Fruit fly (Drosophila melanogaster) whole organism, pupa: ENCODE results near the gene Inx5.

ENCODE experiments used
- CG10348 ChIP-seq: fragments of 200-800 bp; sonication (Bioruptor generic); IDR thresholded peaks from 2 replicates; pipeline ENCODE4 v1.3.6; 2022; ENCODE audit warnings: missing biosample characterization, missing genetic modification characterization
- CG12605 ChIP-seq: fragments of 200-800 bp; sonication (Bioruptor generic); IDR thresholded peaks from 2 replicates; pipeline ENCODE4 v1.3.6; 2022; ENCODE audit warnings: missing biosample characterization, missing genetic modification characterization
- CG14655 ChIP-seq: fragments of 200-800 bp; sonication (Bioruptor generic); optimal IDR thresholded peaks from 3 replicates; lab custom pipeline; 2017; ENCODE audit warnings: mild to moderate bottlenecking, missing biosample characterization, missing genetic modification reagents, missing genetic modification characterization
- CG32121 ChIP-seq: fragments of 200-800 bp; sonication (Bioruptor generic); IDR thresholded peaks from 2 replicates; pipeline ENCODE4 v1.3.6; 2022; ENCODE audit warnings: missing biosample characterization, missing genetic modification characterization
- CG4496 ChIP-seq: fragments of 200-800 bp; sonication (Bioruptor generic); IDR thresholded peaks from 3 replicates; pipeline ENCODE4 v1.3.6; 2022; ENCODE audit warnings: missing biosample characterization, missing genetic modification characterization
- CG8159 ChIP-seq: fragments of 200-800 bp; sonication (Bioruptor generic); optimal IDR thresholded peaks from 3 replicates; lab custom pipeline; 2018; ENCODE audit warnings: missing biosample characterization, mild to moderate bottlenecking, missing genetic modification characterization, moderate library complexity
- CG9948 ChIP-seq: fragments of 200-800 bp; sonication (Bioruptor generic); optimal IDR thresholded peaks from 2 replicates; lab custom pipeline; 2018; ENCODE audit warnings: missing biosample characterization, mild to moderate bottlenecking, missing genetic modification characterization, moderate library complexity
- D1 ChIP-seq: fragments of 200-800 bp; sonication (Bioruptor generic); optimal IDR thresholded peaks from 2 replicates; lab custom pipeline; 2018; ENCODE audit warnings: missing biosample characterization, mild to moderate bottlenecking, missing genetic modification characterization, moderate library complexity
- Ets98B ChIP-seq: fragments of 200-800 bp; sonication (Bioruptor generic); IDR thresholded peaks from 2 replicates; pipeline ENCODE4 v1.3.6; 2022; ENCODE audit warnings: missing biosample characterization, missing genetic modification characterization
- Pif1A ChIP-seq: fragments of 200-800 bp; sonication (Bioruptor generic); optimal IDR thresholded peaks from 3 replicates; lab custom pipeline; 2016; ENCODE audit warnings: missing biosample characterization, missing genetic modification characterization
- gl ChIP-seq: fragments of 200-800 bp; sonication (Bioruptor generic); optimal IDR thresholded peaks from 2 replicates; lab custom pipeline; 2018; ENCODE audit warnings: missing biosample characterization, mild to moderate bottlenecking, missing genetic modification characterization

DNA sequence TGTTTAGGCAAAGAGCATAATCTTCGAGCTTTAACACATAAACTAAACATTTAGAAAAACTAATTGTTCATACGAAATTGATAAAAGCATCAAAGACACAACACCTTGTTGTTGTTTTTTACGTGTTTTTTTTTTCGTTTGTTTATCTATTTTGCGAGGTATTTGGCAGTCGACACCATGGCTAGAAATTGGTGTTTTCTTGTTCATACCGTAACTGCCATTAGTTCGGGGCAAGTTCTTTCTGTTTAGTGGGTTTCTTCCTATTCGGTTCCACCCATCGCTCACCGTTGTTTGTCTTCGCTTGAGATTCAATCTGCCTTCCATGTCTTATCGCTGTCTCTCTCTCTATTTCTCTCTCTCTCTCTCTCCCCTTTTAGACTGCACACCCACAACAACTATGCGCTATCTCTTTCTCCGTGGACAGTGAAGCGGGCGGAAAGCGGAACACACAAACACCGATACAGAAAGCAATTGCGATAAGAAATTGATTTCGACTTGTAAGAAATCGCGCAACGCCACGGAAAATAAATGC, 24.2 kb downstream of the Inx5 start:
- TF ChIP-seq CG4496 (no peak; the same call in 2 of the 3 replicates), CG14655 (GFP tag; lab: Kevin White, UChicago) (peak; percentile 65), D1 (no peak), CG32121 (GFP tag; lab: Robert Waterston, UW) (no peak), CG10348 (GFP tag; lab: Robert Waterston, UW) (no peak), Pif1A (GFP tag; lab: Kevin White, UChicago) (peak; percentile 72), gl (tag; lab: Kevin White, UChicago) (no peak), CG9948 (tag; lab: Kevin White, UChicago) (peak; percentile 50), Ets98B (GFP tag; lab: Robert Waterston, UW) (no peak), CG12605 (GFP tag; lab: Robert Waterston, UW) (no peak), CG8159 (tag; lab: Kevin White, UChicago) (peak; percentile 15)
